Worm (Caenorhabditis elegans) whole organism, L2 larva: Measurements from ENCODE around the gene M195.2.

Source experiments
- ama-1 ChIP-seq: fragments of 150-350 bp; optimal IDR thresholded peaks from 2 replicates; lab custom pipeline; 2018; ENCODE audit warnings: inconsistent platforms
- blmp-1 ChIP-seq: sonication (generic microtip); optimal IDR thresholded peaks from 2 replicates; lab custom pipeline; 2017; ENCODE audit warnings: missing genetic modification characterization, mild to moderate bottlenecking, missing compliant biosample characterization, antibody characterized with exemption, moderate library complexity; ENCODE audit not compliant: insufficient read depth
- ceh-16 ChIP-seq: fragments of 150-350 bp; optimal IDR thresholded peaks from 2 replicates; lab custom pipeline; 2014; ENCODE audit warnings: missing biosample characterization, missing genetic modification characterization
- elt-1 ChIP-seq: fragments of 150-350 bp; optimal IDR thresholded peaks from 2 replicates; lab custom pipeline; 2014; ENCODE audit warnings: missing biosample characterization, missing genetic modification characterization
- elt-3 ChIP-seq: sonication (generic microtip); optimal IDR thresholded peaks from 2 replicates; lab custom pipeline; 2017; ENCODE audit warnings: missing biosample characterization, missing genetic modification characterization
- fos-1 ChIP-seq: fragments of 150-350 bp; optimal IDR thresholded peaks from 2 replicates; lab custom pipeline; 2014; ENCODE audit warnings: missing biosample characterization, missing genetic modification characterization
- nhr-12 ChIP-seq: fragments of 150-350 bp; optimal IDR thresholded peaks from 2 replicates; lab custom pipeline; 2014; ENCODE audit warnings: missing biosample characterization, missing genetic modification characterization
- nhr-77 ChIP-seq: fragments of 150-350 bp; optimal IDR thresholded peaks from 2 replicates; lab custom pipeline; 2014; ENCODE audit warnings: missing biosample characterization, missing genetic modification characterization
- peb-1 ChIP-seq: fragments of 150-350 bp; optimal IDR thresholded peaks from 2 replicates; lab custom pipeline; 2014; ENCODE audit warnings: missing biosample characterization, missing genetic modification characterization
- snpc-4 ChIP-seq: fragments of 150-350 bp; optimal IDR thresholded peaks from 2 replicates; lab custom pipeline; 2014; ENCODE audit warnings: missing biosample characterization, missing genetic modification characterization
- unc-62 ChIP-seq: fragments of 150-350 bp; optimal IDR thresholded peaks from 2 replicates; lab custom pipeline; 2014; ENCODE audit warnings: missing biosample characterization, missing genetic modification reagents, missing genetic modification characterization

- TF ChIP-seq ama-1 (lab: Kevin White, UChicago), result no peak
- no peak for TF ChIP-seq blmp-1
- TF ChIP-seq fos-1 (tag; lab: Kevin White, UChicago), result no peak
- no peak for TF ChIP-seq elt-3 (tag; lab: Kevin White, UChicago)
- TF ChIP-seq snpc-4 (tag; lab: Kevin White, UChicago), result no peak
- TF ChIP-seq ceh-16 (tag; lab: Kevin White, UChicago), result no peak
- no peak for TF ChIP-seq elt-1 (tag; lab: Kevin White, UChicago)
- no peak for TF ChIP-seq nhr-77
- TF ChIP-seq nhr-12 (tag; lab: Kevin White, UChicago), result no peak
- no peak for TF ChIP-seq peb-1 (tag; lab: Kevin White, UChicago)
- no peak for TF ChIP-seq unc-62 (GFP tag; lab: Kevin White, UChicago)
Observed at ce11 chrII:8346384-8346783, 14.2 kb upstream of the M195.2 start, which contains the start of gene eff-1.
